Fruit fly (Drosophila melanogaster) whole organism: Measurements from ENCODE around the gene Jhbp12.

Source experiments
- CG8478 ChIP-seq: fragments of >200 bp; optimal IDR thresholded peaks from 2 replicates; lab custom pipeline; 2018; ENCODE audit warnings: inconsistent platforms
- EcR ChIP-seq, 2 experiments: fragments of >200 bp; optimal IDR thresholded peaks; 2 replicates each; lab custom pipeline; 2017; ENCODE audit warnings: missing biosample characterization in 2 of 2, missing genetic modification characterization in 2 of 2, missing genetic modification reagents in 2 of 2
- pan ChIP-seq: fragments of >200 bp; optimal IDR thresholded peaks from 2 replicates; lab custom pipeline; 2017
- psq ChIP-seq: fragments of >200 bp; optimal IDR thresholded peaks from 2 replicates; lab custom pipeline; 2017
- usp ChIP-seq: fragments of >200 bp; optimal IDR thresholded peaks from 2 replicates; lab custom pipeline; 2017; ENCODE audit warnings: missing biosample characterization, missing genetic modification characterization, mixed read lengths

DNA sequence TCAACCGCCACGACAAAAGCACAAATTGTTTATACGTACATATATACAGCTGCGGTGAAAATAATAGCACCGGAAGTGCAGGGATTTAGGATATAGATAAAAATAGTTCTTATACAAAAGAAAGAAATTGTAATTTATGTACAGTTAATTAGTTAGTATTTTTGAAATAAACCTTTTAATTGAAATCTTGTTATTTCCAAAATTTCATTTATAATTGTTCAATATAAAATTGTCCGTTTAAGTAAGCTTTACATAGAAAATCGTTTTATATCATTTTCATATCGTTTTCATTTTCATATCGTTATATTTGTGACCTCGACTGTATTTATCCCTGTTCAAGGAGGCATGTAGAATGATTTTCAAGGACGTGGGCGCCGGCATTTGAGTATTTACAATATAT, 49.5 kb downstream of the Jhbp12 start:
- no peak for TF ChIP-seq CG8478
- TF ChIP-seq pan (lab: Kevin White, UChicago), result no peak
- no peak for TF ChIP-seq EcR (GFP tag; optimal IDR thresholded peaks at IDR 0.05; lab: Kevin White, UChicago)
- TF ChIP-seq usp (GFP tag; lab: Kevin White, UChicago), result no peak
- no peak for TF ChIP-seq psq (lab: Kevin White, UChicago)
